Fruit fly (Drosophila melanogaster) whole organism, prepupa: ENCODE measurements around the gene CG3223.

Source experiments
- CG6854 ChIP-seq: fragments of 200-800 bp; sonication (Bioruptor generic); optimal IDR thresholded peaks from 2 replicates; lab custom pipeline; 2017; ENCODE audit warnings: missing biosample characterization, mild to moderate bottlenecking, missing genetic modification characterization
- CG9139 ChIP-seq: fragments of 200-800 bp; sonication (Bioruptor generic); optimal IDR thresholded peaks from 3 replicates; lab custom pipeline; 2017; ENCODE audit warnings: missing biosample characterization, mild to moderate bottlenecking, missing genetic modification characterization
- Eip75B ChIP-seq: fragments of 200-800 bp; sonication (Bioruptor generic); optimal IDR thresholded peaks from 3 replicates; lab custom pipeline; 2016; ENCODE audit warnings: missing biosample characterization, missing genetic modification characterization
- Sox14 ChIP-seq: fragments of 200-800 bp; sonication (Bioruptor generic); optimal IDR thresholded peaks from 3 replicates; lab custom pipeline; 2016; ENCODE audit warnings: missing biosample characterization, missing genetic modification characterization
- lz ChIP-seq: fragments of 200-800 bp; sonication (Bioruptor generic); optimal IDR thresholded peaks from 3 replicates; lab custom pipeline; 2016; ENCODE audit warnings: missing biosample characterization, missing genetic modification characterization
- topi ChIP-seq: fragments of 200-800 bp; sonication (Bioruptor generic); optimal IDR thresholded peaks from 3 replicates; lab custom pipeline; 2016; ENCODE audit warnings: missing biosample characterization, missing genetic modification characterization

dm6 chr3R:7972179-7972578 is 37.0 kb upstream of the CG3223 start:
- TF ChIP-seq Eip75B (GFP tag; lab: Kevin White, UChicago), result no peak
- TF ChIP-seq topi, result no peak
- TF ChIP-seq CG6854 (GFP tag; lab: Kevin White, UChicago), result no peak
- TF ChIP-seq lz (GFP tag; lab: Kevin White, UChicago), result no peak
- no peak for TF ChIP-seq CG9139
- TF ChIP-seq Sox14 (GFP tag; lab: Kevin White, UChicago), result no peak
